Worm (Caenorhabditis elegans): ENCODE measurements around the gene F55G7.5.

Gene F55G7.5

DNA sequence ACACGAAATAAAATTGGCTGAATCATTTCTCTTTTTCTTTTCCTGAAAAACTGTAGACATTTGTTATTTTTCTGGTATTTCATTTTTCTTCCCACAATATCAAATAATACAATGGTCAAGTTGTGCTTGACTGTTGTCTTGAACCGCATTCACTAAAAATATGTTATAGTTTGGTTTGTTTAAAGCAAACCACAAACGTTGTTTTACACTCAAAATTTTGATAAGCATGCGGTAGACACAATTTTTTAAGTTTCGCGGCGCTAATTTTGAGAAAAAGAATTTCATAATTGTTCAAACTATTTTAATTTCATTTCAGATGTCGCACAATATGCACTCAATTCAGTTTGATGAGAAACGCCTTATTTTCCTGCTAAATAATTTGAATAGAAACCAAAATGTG, 16.4 kb upstream of the F55G7.5 start, which contains the start of gene T08D10.3:
Gene T08D10.3 (plus strand): TSS at position 301 of the 400 bp plus-strand sequence.
- no peak for TF ChIP-seq pha-4 (tag; optimal IDR thresholded peaks at IDR 0.05)
- no peak for TF ChIP-seq fkh-2 (tag; optimal IDR thresholded peaks at IDR 0.05)
- no peak for TF ChIP-seq jun-1 (tag; optimal IDR thresholded peaks at IDR 0.05)
- TF ChIP-seq elt-2 (tag; optimal IDR thresholded peaks at IDR 0.05) = no peak
- no peak for TF ChIP-seq hmg-11 (tag; optimal IDR thresholded peaks at IDR 0.05)
- TF ChIP-seq nhr-11 (tag; optimal IDR thresholded peaks at IDR 0.05) = no peak
- no peak for TF ChIP-seq nfya-1 (tag; optimal IDR thresholded peaks at IDR 0.05; ENCODE audit: insufficient read depth)
- TF ChIP-seq ZK546.5 (tag; optimal IDR thresholded peaks at IDR 0.05) = no peak
- no peak for TF ChIP-seq ceh-28 (tag; optimal IDR thresholded peaks at IDR 0.05)
- TF ChIP-seq ztf-4 (tag; optimal IDR thresholded peaks at IDR 0.05) = no peak
- TF ChIP-seq unc-39 (tag; optimal IDR thresholded peaks at IDR 0.05) = no peak
- TF ChIP-seq skn-1 (tag; optimal IDR thresholded peaks at IDR 0.05) = no peak
- no peak for TF ChIP-seq nhr-25 (tag; optimal IDR thresholded peaks at IDR 0.05)
- no peak for TF ChIP-seq zag-1 (tag; optimal IDR thresholded peaks at IDR 0.05)
- TF ChIP-seq nhr-28 (tag; optimal IDR thresholded peaks at IDR 0.05) = no peak
- no peak for TF ChIP-seq elt-1 (tag; optimal IDR thresholded peaks at IDR 0.05)
- no peak for TF ChIP-seq elt-3 (tag; optimal IDR thresholded peaks at IDR 0.05)
- TF ChIP-seq pqm-1 (tag; optimal IDR thresholded peaks at IDR 0.05) = no peak
- TF ChIP-seq ztf-11 (tag; optimal IDR thresholded peaks at IDR 0.05) = no peak
- no peak for TF ChIP-seq nhr-237 (tag; optimal IDR thresholded peaks at IDR 0.05)

DNA sequence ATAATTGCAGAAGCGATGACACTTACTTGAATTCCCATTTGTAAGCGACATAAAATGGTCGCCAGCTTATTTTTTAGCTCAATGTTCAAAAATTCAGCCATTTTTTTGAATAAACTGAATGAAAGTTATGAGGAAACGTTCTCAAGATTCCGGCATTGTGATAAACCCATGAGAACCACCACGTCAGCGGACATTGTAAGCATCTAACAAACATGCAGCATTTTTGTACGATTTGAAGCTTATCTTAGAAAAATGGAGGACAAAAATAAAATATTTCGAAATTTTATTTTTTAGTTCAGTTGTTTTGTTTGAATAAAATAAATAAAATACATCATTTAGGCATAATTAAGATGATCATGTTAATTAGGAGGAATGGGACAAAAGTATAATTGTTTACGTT, 14.5 kb upstream of the F55G7.5 start, which contains the start of gene T08D10.4:
Gene T08D10.4 (minus strand): TSS at position 101 of the 400 bp plus-strand sequence.
- no peak for TF ChIP-seq ceh-82 (tag; optimal IDR thresholded peaks at IDR 0.05)
- no peak for TF ChIP-seq pha-4 (tag; optimal IDR thresholded peaks at IDR 0.05)
- TF ChIP-seq elt-1 (tag; optimal IDR thresholded peaks at IDR 0.05) = no peak
- TF ChIP-seq nhr-28 (tag; optimal IDR thresholded peaks at IDR 0.05) = no peak
- TF ChIP-seq nhr-67 (tag; optimal IDR thresholded peaks at IDR 0.05) = no peak
- no peak for TF ChIP-seq nhr-76 (tag; optimal IDR thresholded peaks at IDR 0.05)
- TF ChIP-seq unc-62 (GFP tag; optimal IDR thresholded peaks at IDR 0.05) = no peak
- no peak for TF ChIP-seq nhr-25 (tag; optimal IDR thresholded peaks at IDR 0.05)
- no peak for TF ChIP-seq ztf-11 (tag; optimal IDR thresholded peaks at IDR 0.05)
- no peak for TF ChIP-seq daf-12 (tag; optimal IDR thresholded peaks at IDR 0.05)
- no peak for TF ChIP-seq nhr-11 (tag; optimal IDR thresholded peaks at IDR 0.05)
- no peak for TF ChIP-seq nhr-12 (tag; optimal IDR thresholded peaks at IDR 0.05)
- no peak for TF ChIP-seq mdl-1 (tag; optimal IDR thresholded peaks at IDR 0.05)
- no peak for TF ChIP-seq egl-5 (tag; optimal IDR thresholded peaks at IDR 0.05)

DNA sequence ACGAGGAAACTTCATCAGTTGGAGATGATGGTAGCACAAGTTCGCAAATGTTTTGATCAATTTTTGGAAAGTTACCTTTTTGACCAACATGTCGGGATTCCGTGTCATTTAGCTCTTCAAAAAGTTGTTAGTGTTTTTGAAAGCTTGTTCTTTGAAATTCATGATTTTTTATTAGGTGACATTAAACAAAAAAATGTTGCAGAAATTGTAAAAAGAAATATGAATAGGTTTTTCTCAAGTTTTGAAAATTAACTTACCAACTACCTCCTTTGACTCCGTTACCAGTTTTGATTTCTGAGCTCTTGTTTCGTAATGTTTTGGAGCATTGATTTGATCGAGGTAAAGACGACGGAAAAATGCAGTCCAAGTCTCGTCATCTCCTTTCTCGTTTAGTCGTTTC, 13.4 kb upstream of the F55G7.5 start:
- TF ChIP-seq ceh-82 (tag; optimal IDR thresholded peaks at IDR 0.05) (no peak), nhr-76 (tag; optimal IDR thresholded peaks at IDR 0.05) (no peak)

DNA sequence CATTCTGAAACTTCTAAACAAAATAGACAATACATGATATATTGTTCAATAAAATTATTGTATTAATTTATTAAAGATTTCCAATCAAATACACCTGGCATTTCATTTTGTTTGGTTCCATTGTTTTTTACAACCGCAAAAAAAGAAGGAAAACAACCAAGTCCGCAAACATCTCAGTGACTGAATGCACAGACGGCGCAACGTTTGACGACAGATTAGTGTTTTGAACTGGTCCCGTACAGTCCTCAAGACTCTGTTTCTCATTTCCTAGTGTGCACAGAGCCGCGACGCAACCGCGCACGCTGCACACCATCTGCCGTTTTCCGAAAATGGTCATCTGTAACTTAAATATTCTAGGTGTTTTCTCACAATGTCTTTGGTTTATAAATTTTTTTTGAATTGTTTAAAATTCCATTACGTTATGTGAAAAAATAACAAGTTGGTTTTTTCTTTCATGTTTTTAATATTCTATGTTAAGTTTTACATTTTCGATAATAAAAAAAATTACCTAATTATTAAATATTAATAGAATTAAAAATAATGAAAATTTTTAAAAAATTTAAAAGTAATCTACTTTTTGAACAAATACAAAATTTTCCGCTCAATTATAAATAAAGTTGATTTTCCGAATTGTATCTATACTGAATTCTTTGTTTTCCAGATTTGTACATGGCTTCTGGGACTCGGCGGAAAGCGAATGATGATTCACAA, 9.6 kb upstream of the F55G7.5 start, which contains the start of gene lsd-1:
Gene lsd-1 (plus strand): TSS at position 661 of the 711 bp plus-strand sequence.
- TF ChIP-seq nhr-237 (tag; optimal IDR thresholded peaks at IDR 0.05) (no peak), elt-3 (tag; optimal IDR thresholded peaks at IDR 0.05) (no peak), egl-5 (tag; optimal IDR thresholded peaks at IDR 0.05) (no peak), elt-2 (tag; optimal IDR thresholded peaks at IDR 0.05) (peak; percentile 6), pha-4 (tag; optimal IDR thresholded peaks at IDR 0.05) (peak; percentile 50), hmg-11 (tag; optimal IDR thresholded peaks at IDR 0.05) (peak; percentile 64), unc-62 (GFP tag; optimal IDR thresholded peaks at IDR 0.05) (no peak), elt-1 (tag; optimal IDR thresholded peaks at IDR 0.05) (no peak), pqm-1 (tag; optimal IDR thresholded peaks at IDR 0.05) (no peak), nhr-23 (tag; optimal IDR thresholded peaks at IDR 0.05) (no peak)

DNA sequence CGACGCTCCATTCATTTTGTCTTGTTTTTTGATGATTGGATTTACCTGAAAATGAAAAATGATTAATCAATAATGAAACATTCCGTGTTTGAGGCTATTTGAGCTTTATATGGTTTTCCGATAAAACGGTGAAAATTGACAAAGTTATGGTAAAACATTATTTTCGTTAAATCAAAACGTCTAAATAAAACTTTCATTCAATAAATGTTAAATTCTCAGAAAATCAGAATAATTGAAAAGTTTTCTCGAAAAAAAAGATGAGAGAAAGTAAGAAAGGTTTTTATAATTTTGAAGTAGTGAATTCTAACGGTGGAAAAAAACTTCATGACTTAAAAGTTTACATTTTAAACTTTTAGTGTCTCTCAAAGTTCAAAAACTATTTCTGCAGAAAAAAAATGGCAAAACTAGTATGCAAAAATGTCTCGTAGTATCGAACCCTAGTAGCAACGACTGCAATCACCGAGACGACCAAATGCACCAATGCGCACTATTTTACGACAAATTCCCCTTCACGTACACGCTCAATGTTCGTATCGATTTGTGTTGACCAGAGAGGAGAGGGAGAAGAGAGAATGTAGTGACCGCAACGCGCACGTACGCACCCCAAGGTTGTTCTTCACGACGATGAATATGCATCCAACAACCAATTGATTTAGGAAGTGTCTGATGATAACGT, 8.2 kb upstream of the F55G7.5 start, which contains the start of gene nfya-1:
Gene nfya-1 (minus strand): TSS at position 51 of the 676 bp plus-strand sequence.
- no peak for TF ChIP-seq egl-27 (tag; optimal IDR thresholded peaks at IDR 0.05)
- peak; percentile 27 for TF ChIP-seq snpc-4 (tag; optimal IDR thresholded peaks at IDR 0.05)
- peak; percentile 81 for TF ChIP-seq hmg-11 (tag; optimal IDR thresholded peaks at IDR 0.05)
- peak; percentile 42 for TF ChIP-seq lin-39 (tag; optimal IDR thresholded peaks at IDR 0.05)
- peak; percentile 17 for TF ChIP-seq lin-15B (tag; optimal IDR thresholded peaks at IDR 0.05)
- no peak for TF ChIP-seq zag-1 (tag; optimal IDR thresholded peaks at IDR 0.05)
- no peak for TF ChIP-seq eor-1 (tag; optimal IDR thresholded peaks at IDR 0.05)
- peak; percentile 19 for TF ChIP-seq nhr-23 (tag; optimal IDR thresholded peaks at IDR 0.05)
- TF ChIP-seq nhr-43 (tag; optimal IDR thresholded peaks at IDR 0.05; ENCODE audit: poor library complexity, severe bottlenecking) = peak; percentile 34
- TF ChIP-seq jun-1 (tag; optimal IDR thresholded peaks at IDR 0.05) = no peak
- peak; percentile 62 for TF ChIP-seq nhr-25 (tag; optimal IDR thresholded peaks at IDR 0.05)
- peak; percentile 80 for TF ChIP-seq ceh-28 (tag; optimal IDR thresholded peaks at IDR 0.05)
- TF ChIP-seq mdl-1 (tag; optimal IDR thresholded peaks at IDR 0.05) = no peak
- TF ChIP-seq ceh-16 (tag; optimal IDR thresholded peaks at IDR 0.05) = no peak
- TF ChIP-seq egl-5 (tag; optimal IDR thresholded peaks at IDR 0.05) = peak; percentile 53
- peak; percentile 27 for TF ChIP-seq elt-2 (tag; optimal IDR thresholded peaks at IDR 0.05)
- no peak for TF ChIP-seq tbx-2 (tag; optimal IDR thresholded peaks at IDR 0.05)
- TF ChIP-seq pha-4 (tag; optimal IDR thresholded peaks at IDR 0.05) = peak; percentile 68
- no peak for TF ChIP-seq elt-1 (tag; optimal IDR thresholded peaks at IDR 0.05)
- peak; percentile 38 for TF ChIP-seq skn-1 (tag; optimal IDR thresholded peaks at IDR 0.05)
- no peak for TF ChIP-seq nhr-11 (tag; optimal IDR thresholded peaks at IDR 0.05)
- peak; percentile 16 for TF ChIP-seq pqm-1 (tag; optimal IDR thresholded peaks at IDR 0.05)
